Fruit fly (Drosophila melanogaster): ENCODE results near the gene ND-B8.

The ND-B8 gene

dm6 chr2L:4448582-4449016 lies 5.8 kb upstream of the ND-B8 start, which contains the start of gene MFS18 (continued):
- TF ChIP-seq gcm2 (GFP tag; optimal IDR thresholded peaks at IDR 0.05), result peak; percentile 73
- no peak for TF ChIP-seq abd-A (tag; optimal IDR thresholded peaks at IDR 0.05)
- TF ChIP-seq gem (tag; optimal IDR thresholded peaks at IDR 0.05), result peak; percentile 98
- TF ChIP-seq E2f1 (GFP tag; IDR thresholded peaks at IDR 0.05), result peak; percentile 99
- peak; percentile 66 for TF ChIP-seq NC2α (GFP tag; optimal IDR thresholded peaks at IDR 0.05)
- TF ChIP-seq btn (GFP tag; optimal IDR thresholded peaks at IDR 0.05), result peak; percentile 25
- TF ChIP-seq CG14667 (GFP tag; IDR thresholded peaks at IDR 0.05), result peak; percentile 99
- peak; percentile 99 for TF ChIP-seq CG32532 (GFP tag; IDR thresholded peaks at IDR 0.05)
- TF ChIP-seq CG13287 (GFP tag; IDR thresholded peaks at IDR 0.05; ENCODE audit: partially characterized antibody), result peak; percentile 67
- TF ChIP-seq lola (GFP tag; optimal IDR thresholded peaks at IDR 0.05), result peak in 1 of 3 experiments; percentile 99
- peak; percentile 99 for TF ChIP-seq CG18599 (GFP tag; optimal IDR thresholded peaks at IDR 0.05)
- TF ChIP-seq CG9817 (tag; optimal IDR thresholded peaks at IDR 0.05), result peak; percentile 87
- peak; percentile 97 for TF ChIP-seq Oaz (GFP tag; IDR thresholded peaks at IDR 0.05)
- TF ChIP-seq bsh (GFP tag; optimal IDR thresholded peaks at IDR 0.05), result peak; percentile 67 to 97
- peak; percentile 97 for TF ChIP-seq Med (GFP tag)
- TF ChIP-seq MESR4 (GFP tag; optimal IDR thresholded peaks at IDR 0.05), result peak; percentile 74
- TF ChIP-seq Ravus (GFP tag; IDR thresholded peaks at IDR 0.05), result peak; percentile 97
- peak; percentile 71 for TF ChIP-seq CG8089 (GFP tag; optimal IDR thresholded peaks at IDR 0.05)
- peak; percentile 84 for TF ChIP-seq Nf-YB (GFP tag; optimal IDR thresholded peaks at IDR 0.05)
- peak; percentile 97 for TF ChIP-seq Optix (GFP tag; IDR thresholded peaks at IDR 0.05)
- TF ChIP-seq sc (optimal IDR thresholded peaks at IDR 0.05), result no peak
- peak; percentile 93 for TF ChIP-seq sc (GFP tag; optimal IDR thresholded peaks at IDR 0.05)
- peak in 1 of 2 experiments; percentile 39 for TF ChIP-seq tll (GFP tag; optimal IDR thresholded peaks at IDR 0.05)
- TF ChIP-seq Rfx (GFP tag; IDR thresholded peaks at IDR 0.05), result peak; percentile 98
- TF ChIP-seq Gug (GFP tag; IDR thresholded peaks at IDR 0.05), result peak; percentile 99
- peak; percentile 96 for TF ChIP-seq CG7987 (GFP tag; optimal IDR thresholded peaks at IDR 0.05)
- TF ChIP-seq Ptx1 (GFP tag; IDR thresholded peaks at IDR 0.05), result peak; percentile 99
- no peak for TF ChIP-seq zf30C (GFP tag; optimal IDR thresholded peaks at IDR 0.05)
- TF ChIP-seq Pdp1 (GFP tag; optimal IDR thresholded peaks at IDR 0.05), result peak; percentile 85 to 87
- peak; percentile 85 for TF ChIP-seq Dref (GFP tag; IDR thresholded peaks at IDR 0.05)
- TF ChIP-seq Poxn (GFP tag; IDR thresholded peaks at IDR 0.05), result peak; percentile 92
- peak; percentile 48 for TF ChIP-seq Sry-δ (GFP tag; optimal IDR thresholded peaks at IDR 0.05)
- peak; percentile 88 for TF ChIP-seq D19A (tag; optimal IDR thresholded peaks at IDR 0.05)
- TF ChIP-seq Dfd (GFP tag; optimal IDR thresholded peaks at IDR 0.05), result no peak
- peak; percentile 91 for TF ChIP-seq fd64A (GFP tag; optimal IDR thresholded peaks at IDR 0.05)
- TF ChIP-seq gce (GFP tag; IDR thresholded peaks at IDR 0.05), result peak; percentile 98
- TF ChIP-seq stwl (tag; optimal IDR thresholded peaks at IDR 0.05), result peak; percentile 94
- TF ChIP-seq Hr3 (GFP tag; optimal IDR thresholded peaks at IDR 0.05), result peak; percentile 98
- TF ChIP-seq aop (GFP tag; IDR thresholded peaks at IDR 0.05), result peak; percentile 93
- peak; percentile 98 for TF ChIP-seq Rx (GFP tag; IDR thresholded peaks at IDR 0.05)
- peak; percentile 92 for TF ChIP-seq CG3838 (GFP tag; optimal IDR thresholded peaks at IDR 0.05)
- TF ChIP-seq Dp (GFP tag; optimal IDR thresholded peaks at IDR 0.05), result peak; percentile 43
- TF ChIP-seq CG3065 (GFP tag; optimal IDR thresholded peaks at IDR 0.05), result peak; percentile 91
- peak; percentile 97 for TF ChIP-seq chm (GFP tag; IDR thresholded peaks at IDR 0.05)
- TF ChIP-seq HLH54F (GFP tag; optimal IDR thresholded peaks at IDR 0.05), result peak; percentile 88
- peak; percentile 80 for TF ChIP-seq wek (GFP tag; optimal IDR thresholded peaks at IDR 0.05)
- peak; percentile 97 for TF ChIP-seq CG8765 (GFP tag; IDR thresholded peaks at IDR 0.05)
- no peak for TF ChIP-seq HLHmδ (GFP tag; optimal IDR thresholded peaks at IDR 0.05)
- TF ChIP-seq jing (GFP tag; optimal IDR thresholded peaks at IDR 0.05), result peak; percentile 99
- TF ChIP-seq corto (GFP tag; optimal IDR thresholded peaks at IDR 0.05), result no peak
